Fruit fly (Drosophila melanogaster) whole organism, embryonic: ENCODE data around the gene mib2.

Experiments
- Adf1 ChIP-seq: fragments of 200-800 bp; sonication (Bioruptor generic); IDR thresholded peaks from 2 replicates; pipeline ENCODE4 v1.3.6; 2022; ENCODE audit warnings: missing biosample characterization, missing genetic modification characterization
- Atf6 ChIP-seq: fragments of 200-800 bp; sonication (Bioruptor generic); IDR thresholded peaks from 2 replicates; pipeline ENCODE4 v1.3.6; 2022; ENCODE audit warnings: missing biosample characterization, missing genetic modification characterization
- Awh ChIP-seq: fragments of 200-800 bp; sonication (Bioruptor generic); IDR thresholded peaks from 2 replicates; pipeline ENCODE4, ENCODE4 v1.3.6; 2022; ENCODE audit warnings: missing biosample characterization, missing genetic modification characterization
- C15 ChIP-seq: fragments of 200-800 bp; sonication (Bioruptor generic); IDR thresholded peaks from 3 replicates; pipeline ENCODE4 v1.3.6; 2022; ENCODE audit warnings: missing biosample characterization, missing genetic modification characterization
- CG13775 ChIP-seq: fragments of 200-800 bp; sonication (Bioruptor generic); optimal IDR thresholded peaks from 3 replicates; lab custom pipeline; 2017; ENCODE audit warnings: missing biosample characterization, mild to moderate bottlenecking, missing genetic modification characterization
- CG13894 ChIP-seq: fragments of 200-800 bp; sonication (Bioruptor generic); optimal IDR thresholded peaks from 3 replicates; lab custom pipeline; 2018; ENCODE audit warnings: missing biosample characterization, mild to moderate bottlenecking, missing genetic modification characterization, moderate library complexity
- CG14014 ChIP-seq: fragments of 200-800 bp; sonication (Bioruptor generic); IDR thresholded peaks from 2 replicates; pipeline ENCODE4 v1.3.6; 2022; ENCODE audit warnings: missing biosample characterization, missing genetic modification characterization
- CG15073 ChIP-seq: fragments of 200-800 bp; sonication (Bioruptor generic); optimal IDR thresholded peaks from 2 replicates; lab custom pipeline; 2016; ENCODE audit warnings: missing biosample characterization, missing genetic modification characterization
- CG15479 ChIP-seq: fragments of 200-800 bp; sonication (Bioruptor generic); optimal IDR thresholded peaks from 3 replicates; lab custom pipeline; 2019; ENCODE audit warnings: missing biosample characterization, mild to moderate bottlenecking, missing genetic modification characterization, moderate library complexity
- CG16779 ChIP-seq: fragments of 200-800 bp; sonication (Bioruptor generic); IDR thresholded peaks from 2 replicates; pipeline ENCODE4 v1.3.6; 2022; ENCODE audit warnings: missing biosample characterization, missing genetic modification characterization
- CG32772 ChIP-seq: fragments of 200-800 bp; sonication (Bioruptor generic); IDR thresholded peaks from 2 replicates; pipeline ENCODE4 v1.3.6; 2022; ENCODE audit warnings: missing biosample characterization, missing genetic modification characterization
- CG3281 ChIP-seq: fragments of 200-800 bp; sonication (Bioruptor generic); optimal IDR thresholded peaks from 3 replicates; lab custom pipeline; 2017; ENCODE audit warnings: missing biosample characterization, mild to moderate bottlenecking, missing genetic modification characterization
- CG33213 ChIP-seq: fragments of 200-800 bp; sonication (Bioruptor generic); optimal IDR thresholded peaks from 3 replicates; lab custom pipeline; 2016; ENCODE audit warnings: missing biosample characterization, missing genetic modification characterization
- CG42726 ChIP-seq: fragments of 200-800 bp; sonication (Bioruptor generic); IDR thresholded peaks from 2 replicates; pipeline ENCODE4 v1.3.6; 2022; ENCODE audit warnings: missing biosample characterization, missing genetic modification characterization; ENCODE audit not compliant: partially characterized antibody
- CG43689 ChIP-seq: fragments of 200-800 bp; sonication (Bioruptor generic); IDR thresholded peaks from 2 replicates; pipeline ENCODE4 v1.3.6; 2022; ENCODE audit warnings: missing biosample characterization, missing genetic modification characterization
- CG5953 ChIP-seq: fragments of 200-800 bp; sonication (Bioruptor generic); IDR thresholded peaks from 2 replicates; pipeline ENCODE4 v1.3.6; 2022; ENCODE audit warnings: missing biosample characterization, missing genetic modification characterization
- CG7745 ChIP-seq: fragments of 200-800 bp; sonication (Bioruptor generic); optimal IDR thresholded peaks from 2 replicates; lab custom pipeline; 2018; ENCODE audit warnings: missing biosample characterization, mild to moderate bottlenecking, missing genetic modification characterization, moderate library complexity
- CG8478 ChIP-seq: fragments of >200 bp; optimal IDR thresholded peaks from 2 replicates; lab custom pipeline; 2018
- CG9437 ChIP-seq: fragments of 200-800 bp; sonication (Bioruptor generic); optimal IDR thresholded peaks from 2 replicates; lab custom pipeline; 2018; ENCODE audit warnings: missing biosample characterization, mild to moderate bottlenecking, missing genetic modification characterization
- CG9609 ChIP-seq: fragments of 200-800 bp; sonication (Bioruptor generic); optimal IDR thresholded peaks from 3 replicates; lab custom pipeline; 2016; ENCODE audit warnings: missing biosample characterization, missing genetic modification characterization
- CHES-1-like ChIP-seq: fragments of 200-800 bp; sonication (Bioruptor generic); optimal IDR thresholded peaks from 2 replicates; lab custom pipeline; 2016; ENCODE audit warnings: missing biosample characterization, missing genetic modification characterization
- Dref ChIP-seq: fragments of 200-800 bp; sonication (Bioruptor generic); IDR thresholded peaks from 2 replicates; pipeline ENCODE4 v1.3.6; 2022; ENCODE audit warnings: missing biosample characterization, missing genetic modification characterization
- HLH3B ChIP-seq: fragments of 200-800 bp; sonication (Bioruptor generic); IDR thresholded peaks from 2 replicates; pipeline ENCODE4 v1.3.6; 2022; ENCODE audit warnings: missing biosample characterization, missing genetic modification characterization
- Hmr ChIP-seq: fragments of 200-800 bp; sonication (Bioruptor generic); optimal IDR thresholded peaks from 3 replicates; lab custom pipeline; 2017; ENCODE audit warnings: mild to moderate bottlenecking, missing biosample characterization, missing genetic modification reagents, missing genetic modification characterization
- Hr39 ChIP-seq: fragments of >200 bp; optimal IDR thresholded peaks from 2 replicates; lab custom pipeline; 2017
- Oaz ChIP-seq: fragments of 200-800 bp; sonication (Bioruptor generic); IDR thresholded peaks from 2 replicates; pipeline ENCODE4 v1.3.6; 2022; ENCODE audit warnings: missing biosample characterization, missing genetic modification characterization
- Poxn ChIP-seq: fragments of 200-800 bp; sonication (Bioruptor generic); IDR thresholded peaks from 2 replicates; pipeline ENCODE4 v1.3.6; 2022; ENCODE audit warnings: missing biosample characterization, missing genetic modification characterization
- Sry-β ChIP-seq: fragments of 200-800 bp; sonication (Bioruptor generic); optimal IDR thresholded peaks from 2 replicates; lab custom pipeline; 2018; ENCODE audit warnings: missing biosample characterization, mild to moderate bottlenecking, missing genetic modification characterization, moderate library complexity
- al ChIP-seq: fragments of 200-800 bp; sonication (Bioruptor generic); IDR thresholded peaks from 2 replicates; pipeline ENCODE4 v1.3.6; 2022; ENCODE audit warnings: missing biosample characterization, missing genetic modification characterization
- ash1 ChIP-seq: fragments of 200-800 bp; sonication (Bioruptor generic); optimal IDR thresholded peaks from 2 replicates; lab custom pipeline; 2018; ENCODE audit warnings: missing biosample characterization, mild to moderate bottlenecking, missing genetic modification characterization
- az2 ChIP-seq: fragments of 200-800 bp; sonication (Bioruptor generic); optimal IDR thresholded peaks from 3 replicates; lab custom pipeline; 2016; ENCODE audit warnings: missing biosample characterization, missing genetic modification characterization
- bowl ChIP-seq: fragments of 200-800 bp; sonication (Bioruptor generic); IDR thresholded peaks from 2 replicates; pipeline ENCODE4 v1.3.6; 2022; ENCODE audit warnings: missing biosample characterization, missing genetic modification characterization
- br ChIP-seq: fragments of >200 bp; optimal IDR thresholded peaks from 2 replicates; lab custom pipeline; 2017
- cad ChIP-seq: fragments of >200 bp; optimal IDR thresholded peaks from 2 replicates; lab custom pipeline; 2017; ENCODE audit warnings: missing biosample characterization, missing genetic modification characterization
- cato ChIP-seq: fragments of 200-800 bp; sonication (Bioruptor generic); optimal IDR thresholded peaks from 2 replicates; lab custom pipeline; 2016; ENCODE audit warnings: missing biosample characterization, missing genetic modification characterization, borderline replicate concordance
- cg ChIP-seq: fragments of 200-800 bp; sonication (Bioruptor generic); optimal IDR thresholded peaks from 3 replicates; lab custom pipeline; 2019; ENCODE audit warnings: missing biosample characterization, mild to moderate bottlenecking, missing genetic modification characterization, moderate library complexity
- ci ChIP-seq: fragments of 200-800 bp; sonication (Bioruptor generic); IDR thresholded peaks from 3 replicates; pipeline ENCODE4 v1.3.6; 2022; ENCODE audit warnings: missing biosample characterization, missing genetic modification characterization
- crc ChIP-seq: fragments of 200-800 bp; sonication (Bioruptor generic); optimal IDR thresholded peaks from 2 replicates; lab custom pipeline; 2016; ENCODE audit warnings: missing biosample characterization, missing genetic modification characterization
- dysf ChIP-seq: fragments of 200-800 bp; sonication (Bioruptor generic); IDR thresholded peaks from 3 replicates; pipeline ENCODE4 v1.3.6; 2022; ENCODE audit warnings: missing biosample characterization, missing genetic modification characterization
- jumu ChIP-seq: fragments of 200-800 bp; sonication (Bioruptor generic); optimal IDR thresholded peaks from 3 replicates; lab custom pipeline; 2016; ENCODE audit warnings: missing biosample characterization, missing genetic modification characterization
- nmo ChIP-seq: fragments of 200-800 bp; sonication (Bioruptor generic); optimal IDR thresholded peaks from 2 replicates; lab custom pipeline; 2018; ENCODE audit warnings: missing biosample characterization, mild to moderate bottlenecking, missing genetic modification characterization, moderate library complexity
- nom ChIP-seq: fragments of 200-800 bp; sonication (Bioruptor generic); optimal IDR thresholded peaks from 2 replicates; lab custom pipeline; 2017; ENCODE audit warnings: missing biosample characterization, missing genetic modification characterization, mild to moderate bottlenecking, moderate library complexity, missing genetic modification reagents
- oc ChIP-seq: fragments of 200-800 bp; sonication (Bioruptor generic); optimal IDR thresholded peaks from 2 replicates; lab custom pipeline; 2018; ENCODE audit warnings: missing biosample characterization, mild to moderate bottlenecking, missing genetic modification characterization, moderate library complexity
- onecut ChIP-seq: fragments of 200-800 bp; sonication (Bioruptor generic); IDR thresholded peaks from 2 replicates; pipeline ENCODE4 v1.3.6; 2022; ENCODE audit warnings: missing biosample characterization, missing genetic modification characterization
- pzg ChIP-seq: fragments of 200-800 bp; sonication (Bioruptor generic); optimal IDR thresholded peaks from 3 replicates; lab custom pipeline; 2018; ENCODE audit warnings: missing biosample characterization, mild to moderate bottlenecking, missing genetic modification characterization, moderate library complexity
- scrt ChIP-seq: fragments of 200-800 bp; sonication (Bioruptor generic); optimal IDR thresholded peaks from 2 replicates; lab custom pipeline; 2018; ENCODE audit warnings: missing biosample characterization, mild to moderate bottlenecking, missing genetic modification characterization, moderate library complexity
- stc ChIP-seq: fragments of 200-800 bp; sonication (Bioruptor generic); IDR thresholded peaks from 2 replicates; pipeline ENCODE4 v1.3.6; 2022; ENCODE audit warnings: missing biosample characterization, missing genetic modification characterization
- twi ChIP-seq: fragments of 200-800 bp; optimal IDR thresholded peaks from 2 replicates; lab custom pipeline; 2019; ENCODE audit warnings: missing biosample characterization, mild to moderate bottlenecking, missing genetic modification characterization, moderate library complexity
- tx ChIP-seq: fragments of 200-800 bp; sonication (Bioruptor generic); optimal IDR thresholded peaks from 2 replicates; lab custom pipeline; 2016; ENCODE audit warnings: missing biosample characterization, missing genetic modification characterization
- zfh1 ChIP-seq: fragments of 200-800 bp; sonication (Bioruptor generic); IDR thresholded peaks from 3 replicates; pipeline ENCODE4 v1.3.6; 2022; ENCODE audit warnings: missing biosample characterization, missing genetic modification characterization
- zfh2 ChIP-seq: fragments of 200-800 bp; sonication (Bioruptor generic); optimal IDR thresholded peaks from 2 replicates; lab custom pipeline; 2016; ENCODE audit warnings: missing biosample characterization, missing genetic modification characterization

Gene mib2

DNA sequence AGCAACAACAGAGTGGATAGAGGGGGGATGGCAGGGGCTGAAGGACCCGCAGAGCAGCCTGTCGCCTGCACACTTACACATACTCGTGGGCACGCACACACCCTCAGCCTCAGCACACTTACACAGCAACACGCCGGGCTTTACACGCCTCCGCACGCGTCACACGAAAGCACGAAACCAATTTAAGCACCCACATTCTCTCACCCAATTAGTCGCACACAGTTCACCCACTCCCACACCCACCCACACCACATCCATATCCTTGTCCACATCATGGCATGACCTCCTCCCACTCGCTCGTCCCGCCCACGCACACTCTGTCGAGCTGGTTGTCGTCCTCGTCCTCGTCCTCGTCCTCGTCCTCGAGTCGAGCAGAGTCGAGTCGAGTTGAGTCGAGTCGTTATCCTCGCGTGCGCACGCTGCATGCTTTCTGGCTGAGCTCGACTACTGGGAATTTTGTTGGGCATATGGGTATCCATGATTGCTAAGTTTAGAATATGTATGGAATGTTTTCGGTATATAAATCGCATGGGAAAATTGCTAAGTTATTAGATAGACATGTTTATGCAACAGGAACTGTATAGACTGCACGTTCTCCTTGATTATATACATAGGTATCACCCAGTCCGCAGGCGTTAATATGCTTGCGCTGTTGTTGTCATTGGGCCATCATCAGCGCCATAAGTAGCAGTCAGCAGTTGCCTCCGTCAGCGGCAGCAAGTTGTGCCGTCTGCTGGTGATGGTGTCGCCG, 22.2 kb upstream of the mib2 start (continued):
- TF ChIP-seq scrt (GFP tag; lab: Kevin White, UChicago): peak; percentile 81
- peak; percentile 65; the same call in 1 of the 2 replicates for TF ChIP-seq Adf1 (GFP tag; lab: Robert Waterston, UW)
- peak; percentile 83 for TF ChIP-seq HLH3B (GFP tag; lab: Robert Waterston, UW)
- TF ChIP-seq ash1: peak; percentile 13
- peak; percentile 76 for TF ChIP-seq Awh
- TF ChIP-seq CG15479: no peak
- peak; percentile 75 for TF ChIP-seq CG13775 (GFP tag; lab: Kevin White, UChicago)
- peak; percentile 67 for TF ChIP-seq CG43689 (GFP tag; lab: Robert Waterston, UW)
- TF ChIP-seq pzg (GFP tag; lab: Kevin White, UChicago): no peak
- TF ChIP-seq Sry-β (GFP tag; lab: Kevin White, UChicago): no peak
- peak; percentile 79 for TF ChIP-seq CG3281
- TF ChIP-seq bowl (GFP tag; lab: Robert Waterston, UW): peak; percentile 63; the same call in 1 of the 2 replicates
- no peak for TF ChIP-seq C15 (GFP tag; lab: Robert Waterston, UW)
- peak; percentile 60 for TF ChIP-seq crc
- no peak for TF ChIP-seq CG42726 (GFP tag; lab: Robert Waterston, UW)
- TF ChIP-seq CG33213: peak; percentile 48
- no peak for TF ChIP-seq br (lab: Kevin White, UChicago)
- peak; percentile 92 for TF ChIP-seq Atf6
- TF ChIP-seq zfh2 (GFP tag; lab: Kevin White, UChicago): peak; percentile 69
- TF ChIP-seq dysf (GFP tag; lab: Robert Waterston, UW): peak; percentile 91
- TF ChIP-seq oc (tag; lab: Kevin White, UChicago): peak; percentile 57
- TF ChIP-seq nom (GFP tag; lab: Kevin White, UChicago): no peak
- no peak for TF ChIP-seq cato (GFP tag; lab: Kevin White, UChicago)
- TF ChIP-seq CG32772 (GFP tag; lab: Robert Waterston, UW): peak; percentile 87
- peak; percentile 27 for TF ChIP-seq cg (GFP tag; lab: Kevin White, UChicago)
- peak; percentile 43 for TF ChIP-seq twi
- TF ChIP-seq CG15073 (GFP tag; lab: Kevin White, UChicago): no peak
- peak; percentile 73 for TF ChIP-seq tx (GFP tag; lab: Kevin White, UChicago)
- peak; percentile 87 for TF ChIP-seq CG13894 (tag; lab: Kevin White, UChicago)
- TF ChIP-seq CG14014 (GFP tag; lab: Robert Waterston, UW): peak; percentile 87
- no peak for TF ChIP-seq cad
- TF ChIP-seq stc (GFP tag; lab: Robert Waterston, UW): peak; percentile 78
- TF ChIP-seq zfh1 (GFP tag; lab: Robert Waterston, UW): peak; percentile 84
- TF ChIP-seq Dref (GFP tag; lab: Robert Waterston, UW): no peak
- peak; percentile 72 for TF ChIP-seq az2 (GFP tag; lab: Kevin White, UChicago)
- peak; percentile 66; the same call in 1 of the 2 replicates for TF ChIP-seq Poxn (GFP tag; lab: Robert Waterston, UW)
- TF ChIP-seq Hmr (GFP tag; lab: Kevin White, UChicago): peak; percentile 93
- peak; percentile 59 for TF ChIP-seq onecut (GFP tag; lab: Robert Waterston, UW)
- peak; percentile 10; the same call in 1 of the 2 replicates for TF ChIP-seq CG16779 (GFP tag; lab: Robert Waterston, UW)
- TF ChIP-seq CG9609 (GFP tag; lab: Kevin White, UChicago): peak; percentile 83
- peak; percentile 65 for TF ChIP-seq CG9437 (GFP tag; lab: Kevin White, UChicago)
- peak; percentile 82 for TF ChIP-seq nmo (GFP tag; lab: Kevin White, UChicago)
- TF ChIP-seq CG5953: peak; percentile 82
- peak; percentile 91 for TF ChIP-seq ci (GFP tag; lab: Robert Waterston, UW)
- TF ChIP-seq CG7745 (tag; lab: Kevin White, UChicago): no peak
- peak; percentile 70 for TF ChIP-seq al (GFP tag; lab: Robert Waterston, UW)
- TF ChIP-seq jumu (GFP tag; lab: Kevin White, UChicago): peak; percentile 84
- no peak for TF ChIP-seq CG8478 (lab: Kevin White, UChicago)
- TF ChIP-seq CHES-1-like (GFP tag; lab: Kevin White, UChicago): peak; percentile 80
- no peak for TF ChIP-seq Hr39
- TF ChIP-seq Oaz (GFP tag; lab: Robert Waterston, UW): peak; percentile 83
